Worm (Caenorhabditis elegans) whole organism, L4 larva: ENCODE results near the gene klf-2.

Experiments
- D1046.2 ChIP-seq: fragments of 200-800 bp; sonication (Bioruptor generic); IDR thresholded peaks from 2 replicates; pipeline ENCODE4 v1.3.6; 2022; ENCODE audit warnings: missing genetic modification characterization, missing compliant biosample characterization
- T26A8.4 ChIP-seq: fragments of 200-800 bp; sonication (Bioruptor generic); IDR thresholded peaks from 2 replicates; pipeline ENCODE4 v1.3.6; 2022; ENCODE audit warnings: missing genetic modification characterization, missing compliant biosample characterization
- Y105C5A.15 ChIP-seq: fragments of 200-800 bp; sonication (Bioruptor generic); IDR thresholded peaks from 2 replicates; pipeline ENCODE4 v1.3.6; 2022; ENCODE audit warnings: missing genetic modification characterization, missing compliant biosample characterization
- Y48G9A.11 ChIP-seq: fragments of 200-800 bp; sonication (Bioruptor generic); IDR thresholded peaks from 2 replicates; pipeline ENCODE4 v1.3.6; 2022; ENCODE audit warnings: missing genetic modification reagents, missing genetic modification characterization, missing compliant biosample characterization
- ZK337.2 ChIP-seq: fragments of 200-800 bp; sonication (Bioruptor generic); IDR thresholded peaks from 2 replicates; pipeline ENCODE4 v1.3.6; 2022; ENCODE audit warnings: missing genetic modification reagents, missing genetic modification characterization, missing compliant biosample characterization
- aha-1 ChIP-seq: fragments of 150-350 bp; peaks from one replicate; lab custom pipeline; 2014; ENCODE audit warnings: missing biosample characterization, missing genetic modification characterization
- ceh-82 ChIP-seq: sonication (generic microtip); optimal IDR thresholded peaks from 2 replicates; lab custom pipeline; 2017; ENCODE audit warnings: missing biosample characterization, missing genetic modification characterization
- cey-2 ChIP-seq: sonication (generic microtip); optimal IDR thresholded peaks from 3 replicates; lab custom pipeline; 2017; ENCODE audit warnings: missing genetic modification characterization, mild to moderate bottlenecking, missing compliant biosample characterization, antibody characterized with exemption, borderline replicate concordance; ENCODE audit not compliant: insufficient read depth
- dve-1 ChIP-seq: sonication (generic microtip); optimal IDR thresholded peaks from 2 replicates; lab custom pipeline; 2017; ENCODE audit warnings: antibody characterized with exemption, mild to moderate bottlenecking, missing genetic modification characterization, missing compliant biosample characterization; ENCODE audit not compliant: insufficient read depth
- egl-27 ChIP-seq: sonication (generic microtip); optimal IDR thresholded peaks from 3 replicates; lab custom pipeline; 2017; ENCODE audit warnings: missing biosample characterization, missing genetic modification reagents, missing genetic modification characterization
- hif-1 ChIP-seq, 2 experiments: sonication (generic microtip); optimal IDR thresholded peaks; 2 replicates each; lab custom pipeline; 2016 to 2017; ENCODE audit warnings: missing compliant biosample characterization in 2 of 2, missing genetic modification characterization in 2 of 2, missing genetic modification reagents in 2 of 2, missing genotype in 2 of 2, mild to moderate bottlenecking in 1 of 2
- hlh-11 ChIP-seq: fragments of 200-800 bp; sonication (Bioruptor generic); optimal IDR thresholded peaks from 2 replicates; lab custom pipeline; 2018; ENCODE audit warnings: mild to moderate bottlenecking, missing genetic modification characterization, missing compliant biosample characterization
- hmg-1.1 ChIP-seq: fragments of 200-800 bp; sonication (Bioruptor generic); IDR thresholded peaks from 2 replicates; pipeline ENCODE4 v1.3.6; 2022; ENCODE audit warnings: missing genetic modification reagents, missing genetic modification characterization, missing compliant biosample characterization
- lim-7 ChIP-seq: fragments of 200-800 bp; sonication (Bioruptor generic); IDR thresholded peaks from 2 replicates; pipeline ENCODE4 v1.3.6; 2022; ENCODE audit warnings: missing genetic modification characterization, missing compliant biosample characterization
- lin-29 ChIP-seq: fragments of 200-800 bp; sonication (Bioruptor generic); IDR thresholded peaks from 2 replicates; pipeline ENCODE4 v1.3.6; 2022; ENCODE audit warnings: missing genetic modification reagents, missing genetic modification characterization, missing compliant biosample characterization
- lin-38 ChIP-seq: fragments of 200-800 bp; sonication (Bioruptor generic); IDR thresholded peaks from 2 replicates; pipeline ENCODE4 v1.3.6; 2022; ENCODE audit warnings: missing genetic modification reagents, missing genetic modification characterization, missing compliant biosample characterization
- madf-9 ChIP-seq: fragments of 200-800 bp; sonication (Bioruptor generic); conservative IDR thresholded peaks from 2 replicates; pipeline ENCODE4 v1.3.6; 2022; ENCODE audit warnings: missing genetic modification reagents, missing genetic modification characterization, missing compliant biosample characterization
- nhr-102 ChIP-seq: sonication (generic microtip); optimal IDR thresholded peaks from 2 replicates; lab custom pipeline; 2016; ENCODE audit warnings: mild to moderate bottlenecking, missing genetic modification characterization, moderate library complexity, missing compliant biosample characterization
- nhr-11 ChIP-seq: fragments of 150-350 bp; optimal IDR thresholded peaks from 2 replicates; lab custom pipeline; 2014; ENCODE audit warnings: missing biosample characterization, missing genetic modification characterization
- nhr-42 ChIP-seq: fragments of 200-800 bp; sonication (Bioruptor generic); IDR thresholded peaks from 2 replicates; pipeline ENCODE4 v1.3.6; 2022; ENCODE audit warnings: missing genetic modification characterization, missing compliant biosample characterization
- nhr-48 ChIP-seq: sonication (generic microtip); optimal IDR thresholded peaks from 2 replicates; lab custom pipeline; 2016; ENCODE audit warnings: mild to moderate bottlenecking, missing genetic modification characterization, missing compliant biosample characterization
- nhr-77 ChIP-seq: fragments of 150-350 bp; optimal IDR thresholded peaks from 2 replicates; lab custom pipeline; 2014; ENCODE audit warnings: missing biosample characterization, missing genetic modification characterization
- saeg-2 ChIP-seq: fragments of 200-800 bp; sonication (Bioruptor generic); IDR thresholded peaks from 2 replicates; pipeline ENCODE4 v1.3.6; 2022; ENCODE audit warnings: missing genetic modification reagents, missing genetic modification characterization, missing compliant biosample characterization
- set-16 ChIP-seq: fragments of 200-800 bp; sonication (Bioruptor generic); IDR thresholded peaks from 2 replicates; pipeline ENCODE4 v1.3.6; 2022; ENCODE audit warnings: missing genetic modification reagents, missing genetic modification characterization, missing compliant biosample characterization
- tag-97 ChIP-seq: fragments of 200-800 bp; sonication (Bioruptor generic); IDR thresholded peaks from 2 replicates; pipeline ENCODE4 v1.3.6; 2022; ENCODE audit warnings: missing genetic modification characterization, missing compliant biosample characterization
- unc-130 ChIP-seq: sonication (generic microtip); optimal IDR thresholded peaks from 2 replicates; lab custom pipeline; 2016; ENCODE audit warnings: missing genetic modification reagents, missing genetic modification characterization, missing compliant biosample characterization
- unc-62 ChIP-seq, 3 experiments: fragments of 150-350 bp in 1 of 3; sonication (generic microtip); optimal IDR thresholded peaks in 2 of 3; peaks in 1 of 3; 1 replicate in 1 of 3; 2 replicates in 2 of 3; lab custom pipeline; 2014 to 2017; ENCODE audit warnings: missing biosample characterization in 3 of 3, missing genetic modification characterization in 3 of 3, missing genetic modification reagents in 3 of 3, missing genotype in 1 of 3
- zfp-3 ChIP-seq: fragments of 200-800 bp; sonication (Bioruptor generic); conservative IDR thresholded peaks from 2 replicates; pipeline ENCODE4 v1.3.6; 2022; ENCODE audit warnings: missing genetic modification reagents, missing genetic modification characterization, missing compliant biosample characterization
- ztf-11 ChIP-seq: fragments of 150-350 bp; optimal IDR thresholded peaks from 2 replicates; lab custom pipeline; 2014; ENCODE audit warnings: missing biosample characterization, missing genetic modification characterization

Gene klf-2

ce11 chrV:20663736-20664135 lies 21.7 kb upstream of the klf-2 start:
- TF ChIP-seq nhr-42 (no peak), aha-1 (peak; percentile 55)
- TF ChIP-seq, all 104 proteins: peak for 1

ce11 chrV:20664930-20665329 lies 20.6 kb upstream of the klf-2 start:
- TF ChIP-seq aha-1: peak; percentile 40
- no peak for TF ChIP-seq ztf-11 (tag; lab: Kevin White, UChicago)
- no peak for TF ChIP-seq lin-38 (GFP tag; lab: Robert Waterston, UW)
- TF ChIP-seq T26A8.4 (GFP tag; lab: Robert Waterston, UW): no peak
- TF ChIP-seq hlh-11 (tag; lab: Kevin White, UChicago): peak; percentile 5
- TF ChIP-seq, all 104 proteins: peak for 2

ce11 chrV:20666905-20667304 lies 18.6 kb upstream of the klf-2 start, which contains the start of gene mlt-11:
mlt-11 (plus strand) TSS chrV:20667205.
- TF ChIP-seq Y105C5A.15 (GFP tag; lab: Robert Waterston, UW) (no peak), aha-1 (peak; percentile 33)
- TF ChIP-seq, all 104 proteins: peak for 1

DNA sequence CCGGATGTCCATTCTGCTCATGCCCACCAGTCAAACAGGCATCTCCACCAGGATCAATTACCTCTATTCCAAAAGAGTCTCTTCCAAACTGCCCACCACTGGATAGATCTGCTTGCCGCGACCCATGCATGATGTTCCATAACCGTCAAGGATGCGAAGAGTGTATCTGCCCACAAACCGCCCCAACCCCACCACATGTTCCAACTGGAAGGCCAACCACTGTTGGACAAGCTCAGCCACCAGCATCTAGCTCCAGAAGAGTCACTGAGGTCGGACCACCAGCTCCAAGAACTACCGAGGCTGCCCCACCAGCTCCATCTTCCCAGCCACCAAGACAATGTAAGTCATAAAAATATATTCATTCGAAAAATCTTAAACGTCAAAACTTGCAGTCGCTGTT lies 14.9 kb upstream of the klf-2 start:
- TF ChIP-seq lin-29 (GFP tag; lab: Robert Waterston, UW) (no peak), lim-7 (GFP tag; lab: Robert Waterston, UW) (peak; percentile 36; the same call in 1 of the 2 replicates), tag-97 (no peak), set-16 (GFP tag; lab: Robert Waterston, UW) (peak; percentile 29; the same call in 1 of the 2 replicates), egl-27 (no peak), cey-2 (no peak), ZK337.2 (no peak), nhr-48 (tag; lab: Kevin White, UChicago) (no peak), madf-9 (GFP tag; lab: Robert Waterston, UW) (0 out of 2 replicates have a peak, but pooled peaks have one; percentile 9)

DNA sequence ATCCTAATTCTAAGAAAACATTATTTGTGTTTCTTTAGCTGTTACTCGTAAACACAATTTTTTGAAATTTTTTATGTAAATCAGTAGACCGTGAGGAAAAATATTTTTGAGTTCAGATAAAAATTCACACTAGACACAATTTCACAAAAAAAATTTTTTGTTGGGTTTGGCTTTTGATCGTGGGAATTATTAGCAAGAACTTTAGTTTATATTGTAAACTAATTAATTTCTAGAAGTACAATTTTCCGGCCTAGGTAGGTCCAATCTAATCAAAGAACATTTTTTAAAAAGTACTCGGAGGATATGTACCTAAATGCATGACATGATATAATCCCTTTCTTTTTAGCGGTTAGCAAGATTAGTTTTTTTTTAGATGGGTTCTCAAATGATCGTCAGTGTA lies 5.3 kb upstream of the klf-2 start:
- TF ChIP-seq unc-62 (GFP tag; optimal IDR thresholded peaks at IDR 0.05 in 1 of 2; lab: Kevin White, UChicago): peak in 1 of 2 experiments; percentile 92
- TF ChIP-seq unc-62 (tag; optimal IDR thresholded peaks at IDR 0.05; lab: Kevin White, UChicago): no peak
- no peak for TF ChIP-seq nhr-102 (tag; lab: Kevin White, UChicago)

DNA sequence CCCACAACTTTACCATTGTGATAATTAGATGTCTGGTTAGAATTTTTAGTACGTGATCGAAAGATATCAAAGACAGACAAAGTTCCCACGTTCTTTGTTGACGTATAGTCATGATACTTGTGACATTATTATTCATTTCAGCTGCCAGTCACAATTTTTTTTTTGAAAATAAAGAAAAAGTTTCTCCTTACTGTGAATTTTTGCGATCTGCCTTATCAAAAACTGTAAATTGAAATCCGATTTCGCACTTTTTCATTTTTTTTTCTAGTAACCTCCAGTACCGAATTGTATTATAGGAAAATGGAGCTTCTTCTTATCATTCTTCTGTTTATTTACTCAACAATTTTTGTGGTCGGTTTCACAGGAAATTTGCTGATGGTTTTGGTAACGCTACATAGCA lies 4.4 kb upstream of the klf-2 start, which contains the start of gene srsx-35:
srsx-35 (plus strand) TSS at position 301 of the 400 bp plus-strand sequence.
- TF ChIP-seq ceh-82 (tag; lab: Kevin White, UChicago): no peak
- TF ChIP-seq saeg-2 (GFP tag; lab: Robert Waterston, UW): no peak
- TF ChIP-seq ZK337.2: no peak
- TF ChIP-seq unc-62 (GFP tag; optimal IDR thresholded peaks at IDR 0.05 in 1 of 2; lab: Kevin White, UChicago): peak in 1 of 2 experiments; percentile 10
- no peak for TF ChIP-seq unc-62 (tag; optimal IDR thresholded peaks at IDR 0.05; lab: Kevin White, UChicago)
- no peak for TF ChIP-seq nhr-102 (tag; lab: Kevin White, UChicago)
- TF ChIP-seq madf-9 (GFP tag; lab: Robert Waterston, UW): no peak
- TF ChIP-seq D1046.2: no peak
- no peak for TF ChIP-seq unc-130 (GFP tag; lab: Kevin White, UChicago)
- TF ChIP-seq nhr-77 (tag; lab: Kevin White, UChicago): no peak
- no peak for TF ChIP-seq lim-7 (GFP tag; lab: Robert Waterston, UW)
- TF ChIP-seq aha-1: peak; percentile 36
- no peak for TF ChIP-seq hmg-1.1 (GFP tag; lab: Robert Waterston, UW)
- no peak for TF ChIP-seq dve-1 (tag; lab: Kevin White, UChicago)
- TF ChIP-seq nhr-11 (tag; lab: Kevin White, UChicago): no peak
- TF ChIP-seq zfp-3 (GFP tag; lab: Robert Waterston, UW): no peak

DNA sequence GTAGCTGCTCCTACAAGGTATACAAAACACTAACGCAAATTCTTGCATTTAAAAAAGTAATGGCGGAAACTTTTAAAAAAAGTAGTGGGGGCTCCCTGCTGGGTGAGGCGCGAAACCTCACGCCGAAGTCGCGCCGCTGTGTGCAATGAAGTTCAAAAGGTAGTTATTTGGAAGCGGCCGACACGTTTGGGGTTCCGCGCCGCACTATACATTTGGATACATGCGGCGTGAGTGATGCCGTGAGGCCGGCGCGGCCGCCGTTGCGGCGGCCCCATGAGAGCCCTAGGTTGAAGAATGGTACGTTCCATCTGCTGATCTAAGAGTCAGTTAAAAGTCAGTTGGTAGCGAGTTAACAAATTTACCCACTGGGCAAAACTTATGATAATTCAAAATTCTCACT lies 3.7 kb upstream of the klf-2 start:
- 0 out of 2 replicates have a peak, but pooled peaks have one; percentile 32 for TF ChIP-seq Y48G9A.11 (GFP tag; lab: Robert Waterston, UW)
- TF ChIP-seq hif-1 (tag; optimal IDR thresholded peaks at IDR 0.05; lab: Kevin White, UChicago): no peak
- no peak for TF ChIP-seq dve-1 (tag; lab: Kevin White, UChicago)
- TF ChIP-seq set-16 (GFP tag; lab: Robert Waterston, UW): peak; percentile 63
